Worm (Caenorhabditis elegans): Measurements from ENCODE around the gene znf-622.

- TF ChIP-seq ama-1 (optimal IDR thresholded peaks at IDR 0.05): no peak
- no peak for TF ChIP-seq ztf-11 (tag; optimal IDR thresholded peaks at IDR 0.05)
- TF ChIP-seq ztf-4 (tag; optimal IDR thresholded peaks at IDR 0.05): no peak
- no peak for TF ChIP-seq lin-39 (tag; optimal IDR thresholded peaks at IDR 0.05)
- no peak for TF ChIP-seq nhr-12 (tag; optimal IDR thresholded peaks at IDR 0.05)
- no peak for TF ChIP-seq skn-1 (tag; optimal IDR thresholded peaks at IDR 0.05)
- TF ChIP-seq aly-2 (tag; optimal IDR thresholded peaks at IDR 0.05): no peak
- TF ChIP-seq unc-62 (GFP tag; optimal IDR thresholded peaks at IDR 0.05): no peak
- no peak for TF ChIP-seq ceh-16 (tag; optimal IDR thresholded peaks at IDR 0.05)
- TF ChIP-seq R02D3.7 (tag; optimal IDR thresholded peaks at IDR 0.05): no peak
Measured at ce11 chrIII:6389533-6389932, 8.1 kb downstream of the znf-622 start, which contains the start of gene C16A3.2.

Data from whole organism, L2 larva.